Worm (Caenorhabditis elegans) whole organism, young adult: ENCODE measurements around the gene tcc-1.
"Not testable (repeated sequence)": the region's sequence is repeated elsewhere in the genome, so short reads cannot be mapped to it uniquely, and the experiment has no call there.

Source experiments
- F39B2.1 ChIP-seq: fragments of 200-800 bp; sonication (Bioruptor generic); IDR thresholded peaks from 2 replicates; pipeline ENCODE4 v1.3.6; 2022; ENCODE audit warnings: missing genetic modification reagents, missing genetic modification characterization, missing compliant biosample characterization
- cebp-1 ChIP-seq, 2 experiments: fragments of 200-800 bp in 1 of 2; sonication (Bioruptor generic) in 1 of 2; sonication (generic microtip) in 1 of 2; IDR thresholded peaks in 1 of 2; optimal IDR thresholded peaks in 1 of 2; 2 replicates each; pipeline versions ENCODE4 v1.3.6 to Lab custom; 2017 to 2022; ENCODE audit warnings: missing compliant biosample characterization in 2 of 2, missing genetic modification characterization in 2 of 2, mild to moderate bottlenecking in 1 of 2, missing genetic modification reagents in 1 of 2, moderate library complexity in 1 of 2
- cebp-2 ChIP-seq: fragments of 200-800 bp; sonication (Bioruptor generic); IDR thresholded peaks from 2 replicates; pipeline ENCODE4 v1.3.6; 2022; ENCODE audit warnings: missing genetic modification characterization, missing compliant biosample characterization
- gei-17 ChIP-seq: fragments of 200-800 bp; sonication (Bioruptor generic); optimal IDR thresholded peaks from 2 replicates; lab custom pipeline; 2018; ENCODE audit warnings: mild to moderate bottlenecking, missing genetic modification characterization, missing compliant biosample characterization
- lin-35 ChIP-seq, 3 experiments: fragments of 150-350 bp in 2 of 3; sonication (generic microtip) in 1 of 3; optimal IDR thresholded peaks; 2 replicates each; lab custom pipeline; 2014 to 2018; ENCODE audit warnings: missing biosample characterization in 3 of 3, missing genetic modification characterization in 3 of 3, missing genetic modification reagents in 3 of 3
- ztf-25 ChIP-seq: fragments of 200-800 bp; sonication (Bioruptor generic); IDR thresholded peaks from 2 replicates; pipeline ENCODE4 v1.3.6; 2022; ENCODE audit warnings: missing genetic modification reagents, missing genetic modification characterization, missing compliant biosample characterization

- not testable (repeated sequence) for TF ChIP-seq gei-17 (GFP tag; lab: Kevin White, UChicago); lin-35 (GFP tag; optimal IDR thresholded peaks at IDR 0.05; lab: Kevin White, UChicago); cebp-1 (GFP tag; IDR thresholded peaks at IDR 0.05; lab: Robert Waterston, UW); cebp-1 (tag; optimal IDR thresholded peaks at IDR 0.05; lab: Kevin White, UChicago); cebp-2; ztf-25 (GFP tag; lab: Robert Waterston, UW); F39B2.1
Observed at ce11 chrV:17826325-17826724, 29.5 kb downstream of the tcc-1 start.
